Fruit fly (Drosophila melanogaster): ENCODE data around the gene ush.

DNA sequence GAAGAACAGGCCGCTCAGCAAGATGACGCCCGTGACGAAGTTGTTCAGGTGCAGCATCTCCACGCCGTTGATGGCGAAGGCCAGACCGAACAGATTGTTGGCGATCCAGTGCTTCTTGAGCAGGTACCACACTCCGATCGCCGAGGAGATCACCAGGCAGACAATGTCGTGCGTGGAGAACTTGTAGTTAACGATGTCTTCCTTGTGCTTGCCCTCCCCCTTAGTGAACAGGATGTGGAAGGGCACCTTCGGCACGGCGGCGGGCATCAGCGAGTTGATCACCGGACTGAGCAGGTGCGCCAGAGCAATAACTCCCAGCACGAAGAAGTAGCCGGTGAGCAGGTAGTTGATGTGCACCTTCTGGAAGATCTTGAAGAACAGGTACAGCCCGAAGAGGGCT is 67.8 kb downstream of the ush start:
- TF ChIP-seq Myc (optimal IDR thresholded peaks at IDR 0.05) (no peak), psq (optimal IDR thresholded peaks at IDR 0.05) (no peak), ttk (optimal IDR thresholded peaks at IDR 0.05) (peak; percentile 97), h (optimal IDR thresholded peaks at IDR 0.05) (no peak), insv (optimal IDR thresholded peaks at IDR 0.05) (no peak), Sin3A (optimal IDR thresholded peaks at IDR 0.05) (no peak)
